Fruit fly (Drosophila melanogaster): ENCODE data around the gene CG43102.

CG43102 gene

dm6 chr3R:17830528-17830927 is 36.2 kb upstream of the CG43102 start:
- TF ChIP-seq D19A (tag; optimal IDR thresholded peaks at IDR 0.05), result peak; percentile 91
- TF ChIP-seq mld (GFP tag; IDR thresholded peaks at IDR 0.05; ENCODE audit: partially characterized antibody), result no peak
- no peak for TF ChIP-seq CG11560 (tag; IDR thresholded peaks at IDR 0.05)
- no peak for TF ChIP-seq Antp (GFP tag; optimal IDR thresholded peaks at IDR 0.05)
- TF ChIP-seq Hr51 (GFP tag; optimal IDR thresholded peaks at IDR 0.05), result peak in 1 of 2 experiments; percentile 5
- no peak for TF ChIP-seq knrl (GFP tag; IDR thresholded peaks at IDR 0.05; ENCODE audit: partially characterized antibody)
- TF ChIP-seq CG11504 (tag; optimal IDR thresholded peaks at IDR 0.05), result peak; percentile 6
- no peak for TF ChIP-seq tna (GFP tag; IDR thresholded peaks at IDR 0.05; ENCODE audit: partially characterized antibody)
- TF ChIP-seq CG17361 (GFP tag; IDR thresholded peaks at IDR 0.05), result 0 out of 3 replicates have a peak, but pooled peaks have one; percentile 23
- TF ChIP-seq Blimp-1 (GFP tag; optimal IDR thresholded peaks at IDR 0.05), result no peak
- no peak for TF ChIP-seq CG4707 (GFP tag; optimal IDR thresholded peaks at IDR 0.05)
- TF ChIP-seq Mad (GFP tag; optimal IDR thresholded peaks at IDR 0.05), result no peak
- no peak for TF ChIP-seq Taf1 (GFP tag; IDR thresholded peaks at IDR 0.05)
- peak; percentile 3 for TF ChIP-seq CG8924 (tag; optimal IDR thresholded peaks at IDR 0.05)
- no peak for TF ChIP-seq NC2β (GFP tag; optimal IDR thresholded peaks at IDR 0.05)
- TF ChIP-seq CG32767 (GFP tag; IDR thresholded peaks at IDR 0.05), result no peak
- TF ChIP-seq CG1832 (GFP tag; optimal IDR thresholded peaks at IDR 0.05), result no peak
- TF ChIP-seq CG31441 (GFP tag; IDR thresholded peaks at IDR 0.05), result peak; percentile 34; the same call in 1 of the 2 replicates
- TF ChIP-seq CG18599 (GFP tag; optimal IDR thresholded peaks at IDR 0.05), result no peak
- no peak for TF ChIP-seq BEAF-32 (GFP tag; optimal IDR thresholded peaks at IDR 0.05)
- TF ChIP-seq Rfx (GFP tag; IDR thresholded peaks at IDR 0.05), result no peak
- TF ChIP-seq CG12155 (GFP tag; optimal IDR thresholded peaks at IDR 0.05), result no peak
- no peak for TF ChIP-seq D (optimal IDR thresholded peaks at IDR 0.05)
- TF ChIP-seq D (GFP tag; optimal IDR thresholded peaks at IDR 0.05), result no peak
- TF ChIP-seq org-1 (GFP tag; optimal IDR thresholded peaks at IDR 0.05), result no peak
- no peak for TF ChIP-seq NFAT (GFP tag; IDR thresholded peaks at IDR 0.05)
- TF ChIP-seq CG10543 (GFP tag; optimal IDR thresholded peaks at IDR 0.05), result no peak
- no peak for TF ChIP-seq fd3F (GFP tag; optimal IDR thresholded peaks at IDR 0.05)
- peak; percentile 37 for TF ChIP-seq gem (tag; optimal IDR thresholded peaks at IDR 0.05)
- TF ChIP-seq Max (GFP tag; optimal IDR thresholded peaks at IDR 0.05), result no peak
- no peak for TF ChIP-seq CG2202 (tag; optimal IDR thresholded peaks at IDR 0.05)
- no peak for TF ChIP-seq CG10654 (GFP tag; optimal IDR thresholded peaks at IDR 0.05)
- no peak for TF ChIP-seq CG1529 (GFP tag; optimal IDR thresholded peaks at IDR 0.05)
- no peak for TF ChIP-seq CG4820 (GFP tag; optimal IDR thresholded peaks at IDR 0.05)
- no peak for TF ChIP-seq Bdp1 (GFP tag; optimal IDR thresholded peaks at IDR 0.05)
- TF ChIP-seq Mrtf (GFP tag; IDR thresholded peaks at IDR 0.05), result no peak
- no peak for TF ChIP-seq D19B (GFP tag; optimal IDR thresholded peaks at IDR 0.05)
- no peak for TF ChIP-seq CG4282 (GFP tag; optimal IDR thresholded peaks at IDR 0.05)
- no peak for TF ChIP-seq Dref (GFP tag; IDR thresholded peaks at IDR 0.05)
- no peak for TF ChIP-seq croc (GFP tag; conservative IDR thresholded peaks at IDR 0.05)
- no peak for TF ChIP-seq CG3995 (GFP tag; optimal IDR thresholded peaks at IDR 0.05)
- peak; percentile 9 for TF ChIP-seq CG18262 (tag; optimal IDR thresholded peaks at IDR 0.05)
- peak; percentile 13; the same call in 1 of the 3 replicates for TF ChIP-seq row (GFP tag; IDR thresholded peaks at IDR 0.05)
- no peak for TF ChIP-seq prd (optimal IDR thresholded peaks at IDR 0.05)
- TF ChIP-seq prd (GFP tag; IDR thresholded peaks at IDR 0.05), result no peak
- peak; percentile 32 for TF ChIP-seq CG2678 (tag; optimal IDR thresholded peaks at IDR 0.05)
- TF ChIP-seq Scr (GFP tag; IDR thresholded peaks at IDR 0.05; ENCODE audit: partially characterized antibody), result no peak
- TF ChIP-seq CG10147 (GFP tag; optimal IDR thresholded peaks at IDR 0.05), result no peak
- TF ChIP-seq dimm (GFP tag; IDR thresholded peaks at IDR 0.05), result no peak
- no peak for TF ChIP-seq nerfin-1 (tag; optimal IDR thresholded peaks at IDR 0.05)
- no peak for TF ChIP-seq Abd-B (GFP tag; optimal IDR thresholded peaks at IDR 0.05)

Measured in whole organism, embryonic.